Fruit fly (Drosophila melanogaster) whole organism, embryonic: Measurements from ENCODE around the gene CG11842.
A peak's percentile ranks its signal among the peaks of the same experiment; 100 is the strongest.

ENCODE experiments used
- Atf6 ChIP-seq: fragments of 200-800 bp; sonication (Bioruptor generic); IDR thresholded peaks from 2 replicates; pipeline ENCODE4 v1.3.6; 2022; ENCODE audit warnings: missing biosample characterization, missing genetic modification characterization
- Awh ChIP-seq: fragments of 200-800 bp; sonication (Bioruptor generic); IDR thresholded peaks from 2 replicates; pipeline ENCODE4, ENCODE4 v1.3.6; 2022; ENCODE audit warnings: missing biosample characterization, missing genetic modification characterization
- Bgb ChIP-seq: fragments of 200-800 bp; sonication (Bioruptor generic); IDR thresholded peaks from 2 replicates; pipeline ENCODE4 v1.3.6; 2022; ENCODE audit warnings: missing biosample characterization, missing genetic modification characterization; ENCODE audit not compliant: partially characterized antibody
- Bteb2 ChIP-seq: fragments of 200-800 bp; sonication (Bioruptor generic); optimal IDR thresholded peaks from 2 replicates; lab custom pipeline; 2016; ENCODE audit warnings: missing biosample characterization, missing genetic modification characterization
- CG10959 ChIP-seq: fragments of 200-800 bp; sonication (Bioruptor generic); IDR thresholded peaks from 2 replicates; pipeline ENCODE4 v1.3.6; 2022; ENCODE audit warnings: missing biosample characterization, missing genetic modification characterization
- CG11560 ChIP-seq: fragments of 200-800 bp; sonication (Bioruptor generic); IDR thresholded peaks from 3 replicates; pipeline ENCODE4 v1.3.6; 2022; ENCODE audit warnings: missing biosample characterization, missing genetic modification characterization
- CG12071 ChIP-seq: fragments of 200-800 bp; sonication (Bioruptor generic); optimal IDR thresholded peaks from 3 replicates; lab custom pipeline; 2018; ENCODE audit warnings: missing biosample characterization, mild to moderate bottlenecking, missing genetic modification characterization
- CG12104 ChIP-seq: fragments of 200-800 bp; sonication (Bioruptor generic); optimal IDR thresholded peaks from 3 replicates; lab custom pipeline; 2016; ENCODE audit warnings: missing biosample characterization, missing genetic modification characterization
- CG12942 ChIP-seq: fragments of 200-800 bp; sonication (Bioruptor generic); optimal IDR thresholded peaks from 3 replicates; lab custom pipeline; 2016; ENCODE audit warnings: missing biosample characterization, missing genetic modification characterization
- CG14014 ChIP-seq: fragments of 200-800 bp; sonication (Bioruptor generic); IDR thresholded peaks from 2 replicates; pipeline ENCODE4 v1.3.6; 2022; ENCODE audit warnings: missing biosample characterization, missing genetic modification characterization
- CG14710 ChIP-seq: fragments of 200-800 bp; sonication (Bioruptor generic); optimal IDR thresholded peaks from 3 replicates; lab custom pipeline; 2019; ENCODE audit warnings: missing biosample characterization, mild to moderate bottlenecking, missing genetic modification characterization, moderate library complexity
- CG18011 ChIP-seq: fragments of 200-800 bp; sonication (Bioruptor generic); optimal IDR thresholded peaks from 2 replicates; lab custom pipeline; 2017; ENCODE audit warnings: missing biosample characterization, missing genetic modification characterization, mild to moderate bottlenecking, moderate library complexity, missing genotype
- CG2120 ChIP-seq: fragments of 200-800 bp; sonication (Bioruptor generic); optimal IDR thresholded peaks from 3 replicates; lab custom pipeline; 2016; ENCODE audit warnings: missing biosample characterization, missing genetic modification characterization
- CG2202 ChIP-seq: fragments of 200-800 bp; sonication (Bioruptor generic); optimal IDR thresholded peaks from 2 replicates; lab custom pipeline; 2018; ENCODE audit warnings: missing biosample characterization, mild to moderate bottlenecking, missing genetic modification characterization
- CG31388 ChIP-seq: fragments of 200-800 bp; sonication (Bioruptor generic); optimal IDR thresholded peaks from 2 replicates; lab custom pipeline; 2016; ENCODE audit warnings: missing biosample characterization, missing genetic modification characterization
- CG4282 ChIP-seq: fragments of 200-800 bp; sonication (Bioruptor generic); optimal IDR thresholded peaks from 2 replicates; lab custom pipeline; 2016; ENCODE audit warnings: missing biosample characterization, missing genetic modification characterization
- CG4820 ChIP-seq: fragments of 200-800 bp; sonication (Bioruptor generic); optimal IDR thresholded peaks from 3 replicates; lab custom pipeline; 2016; ENCODE audit warnings: missing biosample characterization, missing genetic modification characterization
- CG6791 ChIP-seq: fragments of 200-800 bp; sonication (Bioruptor generic); IDR thresholded peaks from 3 replicates; pipeline ENCODE4 v1.3.6; 2022; ENCODE audit warnings: missing biosample characterization, missing genetic modification characterization; ENCODE audit not compliant: partially characterized antibody
- CG9215 ChIP-seq: fragments of 200-800 bp; sonication (Bioruptor generic); IDR thresholded peaks from 2 replicates; pipeline ENCODE4 v1.3.6; 2022; ENCODE audit warnings: missing biosample characterization, missing genetic modification characterization
- Dip2 ChIP-seq: fragments of 200-800 bp; sonication (Bioruptor generic); IDR thresholded peaks from 2 replicates; pipeline ENCODE4 v1.3.6; 2022; ENCODE audit warnings: missing biosample characterization, missing genetic modification characterization
- Dll ChIP-seq: fragments of 200-800 bp; sonication (Bioruptor generic); IDR thresholded peaks from 4 replicates; pipeline ENCODE4 v1.3.6; 2022; ENCODE audit warnings: missing biosample characterization, missing genetic modification characterization; ENCODE audit not compliant: partially characterized antibody
- Eip74EF ChIP-seq, 2 experiments: fragments of 200-800 bp in 1 of 2; fragments of >200 bp in 1 of 2; sonication (Bioruptor generic) in 1 of 2; optimal IDR thresholded peaks; 2 replicates each; lab custom pipeline; 2017 to 2019; ENCODE audit warnings: missing biosample characterization in 2 of 2, missing genetic modification characterization in 2 of 2, mild to moderate bottlenecking in 1 of 2, moderate library complexity in 1 of 2
- H15 ChIP-seq: fragments of 200-800 bp; sonication (Bioruptor generic); IDR thresholded peaks from 3 replicates; pipeline ENCODE4 v1.3.6; 2022; ENCODE audit warnings: missing biosample characterization, missing genetic modification characterization
- Hr39 ChIP-seq: fragments of >200 bp; optimal IDR thresholded peaks from 2 replicates; lab custom pipeline; 2017
- Hsf ChIP-seq: fragments of 200-800 bp; sonication (Bioruptor generic); optimal IDR thresholded peaks from 3 replicates; lab custom pipeline; 2016; ENCODE audit warnings: missing biosample characterization, missing genetic modification characterization
- Nf-YA ChIP-seq: fragments of 200-800 bp; sonication (Bioruptor generic); IDR thresholded peaks from 2 replicates; pipeline ENCODE4 v1.3.6; 2022; ENCODE audit warnings: missing biosample characterization, missing genetic modification characterization
- Optix ChIP-seq: fragments of 200-800 bp; sonication (Bioruptor generic); IDR thresholded peaks from 3 replicates; pipeline ENCODE4 v1.3.6; 2022; ENCODE audit warnings: missing biosample characterization, missing genetic modification characterization
- Ssrp ChIP-seq: fragments of 200-800 bp; sonication (Bioruptor generic); optimal IDR thresholded peaks from 2 replicates; lab custom pipeline; 2018; ENCODE audit warnings: missing biosample characterization, mild to moderate bottlenecking, missing genetic modification characterization, moderate library complexity
- abd-A ChIP-seq: fragments of 200-800 bp; sonication (Bioruptor generic); optimal IDR thresholded peaks from 3 replicates; lab custom pipeline; 2019; ENCODE audit warnings: missing biosample characterization, mild to moderate bottlenecking, missing genetic modification characterization, moderate library complexity
- aop ChIP-seq: fragments of 200-800 bp; sonication (Bioruptor generic); IDR thresholded peaks from 2 replicates; pipeline ENCODE4 v1.3.6; 2022; ENCODE audit warnings: missing biosample characterization, missing genetic modification characterization
- ara ChIP-seq: fragments of 200-800 bp; sonication (Bioruptor generic); IDR thresholded peaks from 2 replicates; pipeline ENCODE4 v1.3.6; 2022; ENCODE audit warnings: missing biosample characterization, missing genetic modification characterization
- ash1 ChIP-seq: fragments of 200-800 bp; sonication (Bioruptor generic); optimal IDR thresholded peaks from 2 replicates; lab custom pipeline; 2018; ENCODE audit warnings: missing biosample characterization, mild to moderate bottlenecking, missing genetic modification characterization
- ato ChIP-seq: fragments of 200-800 bp; sonication (Bioruptor generic); IDR thresholded peaks from 2 replicates; pipeline ENCODE4 v1.3.6; 2022; ENCODE audit warnings: missing biosample characterization, missing genetic modification characterization; ENCODE audit not compliant: partially characterized antibody
- cas ChIP-seq: fragments of 200-800 bp; sonication (Bioruptor generic); IDR thresholded peaks from 2 replicates; pipeline ENCODE4 v1.3.6; 2022; ENCODE audit warnings: missing biosample characterization, missing genetic modification characterization
- chinmo ChIP-seq: fragments of 200-800 bp; sonication (Bioruptor generic); IDR thresholded peaks from 4 replicates; pipeline ENCODE4 v1.3.6; 2022; ENCODE audit warnings: missing biosample characterization, missing genetic modification characterization; ENCODE audit not compliant: partially characterized antibody
- exex ChIP-seq: fragments of 200-800 bp; sonication (Bioruptor generic); optimal IDR thresholded peaks from 4 replicates; lab custom pipeline; 2018; ENCODE audit warnings: missing biosample characterization, mild to moderate bottlenecking, missing genetic modification characterization, moderate library complexity
- fd64A ChIP-seq: fragments of 200-800 bp; sonication (Bioruptor generic); optimal IDR thresholded peaks from 3 replicates; lab custom pipeline; 2018; ENCODE audit warnings: missing biosample characterization, mild to moderate bottlenecking, missing genetic modification characterization
- gsb-n ChIP-seq: fragments of 200-800 bp; sonication (Bioruptor generic); optimal IDR thresholded peaks from 3 replicates; lab custom pipeline; 2018; ENCODE audit warnings: missing biosample characterization, mild to moderate bottlenecking, missing genetic modification characterization
- ham ChIP-seq: fragments of 200-800 bp; sonication (Bioruptor generic); IDR thresholded peaks from 2 replicates; pipeline ENCODE4 v1.3.6; 2022; ENCODE audit warnings: missing biosample characterization, missing genetic modification characterization
- hbn ChIP-seq: fragments of 200-800 bp; sonication (Bioruptor generic); IDR thresholded peaks from 2 replicates; pipeline ENCODE4 v1.3.6; 2022; ENCODE audit warnings: missing biosample characterization, missing genetic modification characterization; ENCODE audit not compliant: partially characterized antibody
- hth ChIP-seq: fragments of >200 bp; optimal IDR thresholded peaks from 2 replicates; lab custom pipeline; 2017; ENCODE audit warnings: inconsistent platforms
- luna ChIP-seq: fragments of 200-800 bp; sonication (Bioruptor generic); optimal IDR thresholded peaks from 2 replicates; lab custom pipeline; 2016; ENCODE audit warnings: missing biosample characterization, missing genetic modification characterization
- org-1 ChIP-seq: fragments of 200-800 bp; sonication (Bioruptor generic); optimal IDR thresholded peaks from 2 replicates; lab custom pipeline; 2017; ENCODE audit warnings: missing biosample characterization, missing genetic modification characterization
- pan ChIP-seq, 4 experiments: fragments of >200 bp in 3 of 4; fragments of 200-800 bp in 1 of 4; sonication (Bioruptor generic) in 1 of 4; optimal IDR thresholded peaks in 3 of 4; IDR thresholded peaks in 1 of 4; 2 replicates each; pipeline versions ENCODE4 v1.3.6 to Lab custom; 2017 to 2022; ENCODE audit warnings: missing biosample characterization in 2 of 4, missing genetic modification characterization in 2 of 4, mixed read lengths in 1 of 4
- prd ChIP-seq, 3 experiments: fragments of >200 bp in 2 of 3; fragments of 200-800 bp in 1 of 3; sonication (Bioruptor generic) in 1 of 3; optimal IDR thresholded peaks in 2 of 3; IDR thresholded peaks in 1 of 3; 2 replicates in 2 of 3; 3 replicates in 1 of 3; pipeline versions ENCODE4 v1.3.6 to Lab custom; 2017 to 2022; ENCODE audit warnings: missing biosample characterization in 1 of 3, missing genetic modification characterization in 1 of 3
- salm ChIP-seq: fragments of 200-800 bp; sonication (Bioruptor generic); optimal IDR thresholded peaks from 2 replicates; lab custom pipeline; 2018; ENCODE audit warnings: missing biosample characterization, mild to moderate bottlenecking, missing genetic modification characterization
- schlank ChIP-seq: fragments of 200-800 bp; sonication (Bioruptor generic); optimal IDR thresholded peaks from 2 replicates; lab custom pipeline; 2018; ENCODE audit warnings: missing biosample characterization, mild to moderate bottlenecking, missing genetic modification characterization
- sima ChIP-seq: fragments of 200-800 bp; sonication (Bioruptor generic); optimal IDR thresholded peaks from 2 replicates; lab custom pipeline; 2016; ENCODE audit warnings: missing biosample characterization, missing genetic modification characterization
- sisA ChIP-seq: fragments of 200-800 bp; sonication (Bioruptor generic); IDR thresholded peaks from 2 replicates; pipeline ENCODE4 v1.3.6; 2022; ENCODE audit warnings: missing biosample characterization, missing genetic modification characterization
- slou ChIP-seq: fragments of 200-800 bp; sonication (Bioruptor generic); optimal IDR thresholded peaks from 3 replicates; lab custom pipeline; 2016; ENCODE audit warnings: missing biosample characterization, missing genetic modification characterization
- sna ChIP-seq: fragments of 200-800 bp; sonication (Bioruptor generic); IDR thresholded peaks from 2 replicates; pipeline ENCODE4 v1.3.6; 2022; ENCODE audit warnings: missing biosample characterization, missing genetic modification characterization; ENCODE audit not compliant: partially characterized antibody
- sob ChIP-seq: fragments of 200-800 bp; sonication (Bioruptor generic); IDR thresholded peaks from 2 replicates; pipeline ENCODE4 v1.3.6; 2022; ENCODE audit warnings: missing biosample characterization, missing genetic modification characterization

CG11842 gene

dm6 chr3R:29077572-29077971, 25.1 kb downstream of the CG11842 start (continued):
- TF ChIP-seq pan (optimal IDR thresholded peaks at IDR 0.05; lab: Kevin White, UChicago) (no peak), pan (GFP tag; optimal IDR thresholded peaks at IDR 0.05 in 1 of 2, IDR thresholded peaks at IDR 0.05 in 1 of 2) (peak in 1 of 2 experiments; percentile 6), CG31388 (no peak), ara (GFP tag; lab: Robert Waterston, UW) (peak; percentile 17; the same call in 1 of the 2 replicates), CG10959 (GFP tag; lab: Robert Waterston, UW) (no peak), Bteb2 (GFP tag; lab: Kevin White, UChicago) (no peak), Hr39 (no peak), CG6791 (GFP tag; lab: Robert Waterston, UW) (no peak), sob (GFP tag; lab: Robert Waterston, UW) (0 out of 2 replicates have a peak, but pooled peaks have one; percentile 27), CG12104 (GFP tag; lab: Kevin White, UChicago) (no peak), luna (no peak), sna (GFP tag; lab: Robert Waterston, UW) (no peak), CG12071 (no peak), gsb-n (tag; lab: Kevin White, UChicago) (no peak), Dip2 (GFP tag; lab: Robert Waterston, UW) (no peak), exex (tag; lab: Kevin White, UChicago) (no peak), aop (no peak), CG14014 (GFP tag; lab: Robert Waterston, UW) (no peak), CG2202 (no peak), CG2120 (GFP tag; lab: Kevin White, UChicago) (no peak), CG18011 (GFP tag; lab: Kevin White, UChicago) (no peak), fd64A (GFP tag; lab: Kevin White, UChicago) (no peak), prd (optimal IDR thresholded peaks at IDR 0.05; lab: Kevin White, UChicago) (no peak), prd (GFP tag; IDR thresholded peaks at IDR 0.05; lab: Robert Waterston, UW) (no peak), CG9215 (GFP tag; lab: Robert Waterston, UW) (no peak), Awh (no peak), CG11560 (tag; lab: Robert Waterston, UW) (no peak), ash1 (GFP tag; lab: Kevin White, UChicago) (no peak), schlank (tag; lab: Kevin White, UChicago) (no peak), CG4820 (GFP tag; lab: Kevin White, UChicago) (no peak), salm (tag; lab: Kevin White, UChicago) (no peak), Hsf (GFP tag; lab: Kevin White, UChicago) (no peak), Atf6 (GFP tag; lab: Robert Waterston, UW) (no peak), hth (lab: Kevin White, UChicago) (no peak), CG4282 (GFP tag; lab: Kevin White, UChicago) (no peak), Optix (GFP tag; lab: Robert Waterston, UW) (no peak), H15 (GFP tag; lab: Robert Waterston, UW) (no peak), org-1 (GFP tag; lab: Kevin White, UChicago) (no peak), Eip74EF (GFP tag; optimal IDR thresholded peaks at IDR 0.05; lab: Kevin White, UChicago) (no peak), hbn (GFP tag; lab: Robert Waterston, UW) (no peak), cas (GFP tag; lab: Robert Waterston, UW) (no peak), sisA (no peak)

dm6 chr3R:29082034-29082433, 29.6 kb downstream of the CG11842 start:
- TF ChIP-seq CG14710 (tag; lab: Kevin White, UChicago), result no peak
- no peak for TF ChIP-seq Ssrp (tag; lab: Kevin White, UChicago)
- no peak for TF ChIP-seq slou (GFP tag; lab: Kevin White, UChicago)
- no peak for TF ChIP-seq CG12942 (GFP tag; lab: Kevin White, UChicago)
- TF ChIP-seq chinmo (GFP tag; lab: Robert Waterston, UW), result 0 out of 4 replicates have a peak, but pooled peaks have one; percentile 28
- TF ChIP-seq Optix (GFP tag; lab: Robert Waterston, UW), result no peak
- no peak for TF ChIP-seq ham (GFP tag; lab: Robert Waterston, UW)
- no peak for TF ChIP-seq sima
- TF ChIP-seq abd-A (tag; lab: Kevin White, UChicago), result peak; percentile 27
- TF ChIP-seq ato (GFP tag; lab: Robert Waterston, UW), result no peak
- no peak for TF ChIP-seq Nf-YA (GFP tag; lab: Robert Waterston, UW)
- TF ChIP-seq Bgb, result no peak
- TF ChIP-seq Dll (GFP tag; lab: Robert Waterston, UW), result no peak
